Worm (Caenorhabditis elegans) whole organism, young adult: ENCODE results near the gene skpo-2.

Experiments
- ama-1 ChIP-seq, 3 experiments: fragments of 150-350 bp in 1 of 3; sonication (generic microtip) in 2 of 3; optimal IDR thresholded peaks; 2 replicates each; lab custom pipeline; 2014 to 2018; ENCODE audit warnings: missing biosample characterization in 2 of 3, missing genetic modification characterization in 2 of 3, missing genetic modification reagents in 2 of 3
- dpl-1 ChIP-seq: fragments of 150-350 bp; optimal IDR thresholded peaks from 2 replicates; lab custom pipeline; 2014; ENCODE audit warnings: missing biosample characterization, missing genetic modification reagents, missing genetic modification characterization
- efl-1 ChIP-seq: fragments of 150-350 bp; optimal IDR thresholded peaks from 2 replicates; lab custom pipeline; 2014; ENCODE audit warnings: missing biosample characterization, missing genetic modification reagents, missing genetic modification characterization
- egl-44 ChIP-seq: fragments of 200-800 bp; sonication (Bioruptor generic); IDR thresholded peaks from 2 replicates; pipeline ENCODE4 v1.3.6; 2022; ENCODE audit warnings: missing genetic modification reagents, missing genetic modification characterization, missing compliant biosample characterization
- him-1 ChIP-seq: sonication (generic microtip); optimal IDR thresholded peaks from 2 replicates; lab custom pipeline; 2016; ENCODE audit warnings: missing genotype, missing genetic modification reagents, missing genetic modification characterization, missing compliant biosample characterization
- hlh-26 ChIP-seq: fragments of 200-800 bp; sonication (Bioruptor generic); conservative IDR thresholded peaks from 2 replicates; pipeline ENCODE4 v1.3.6; 2022; ENCODE audit warnings: missing genetic modification reagents, missing genetic modification characterization, missing compliant biosample characterization
- nhr-90 ChIP-seq: sonication (generic microtip); optimal IDR thresholded peaks from 2 replicates; lab custom pipeline; 2016; ENCODE audit warnings: missing genotype, mild to moderate bottlenecking, missing genetic modification characterization, missing compliant biosample characterization
- pha-4 ChIP-seq: fragments of 150-350 bp; sonication (generic microtip); optimal IDR thresholded peaks from 2 replicates; lab custom pipeline; 2014; ENCODE audit warnings: missing biosample characterization, missing genetic modification reagents, missing genetic modification characterization
- tlf-1 ChIP-seq: fragments of 200-800 bp; sonication (Bioruptor generic); optimal IDR thresholded peaks from 2 replicates; lab custom pipeline; 2018; ENCODE audit warnings: mild to moderate bottlenecking, missing genetic modification characterization, missing compliant biosample characterization

DNA sequence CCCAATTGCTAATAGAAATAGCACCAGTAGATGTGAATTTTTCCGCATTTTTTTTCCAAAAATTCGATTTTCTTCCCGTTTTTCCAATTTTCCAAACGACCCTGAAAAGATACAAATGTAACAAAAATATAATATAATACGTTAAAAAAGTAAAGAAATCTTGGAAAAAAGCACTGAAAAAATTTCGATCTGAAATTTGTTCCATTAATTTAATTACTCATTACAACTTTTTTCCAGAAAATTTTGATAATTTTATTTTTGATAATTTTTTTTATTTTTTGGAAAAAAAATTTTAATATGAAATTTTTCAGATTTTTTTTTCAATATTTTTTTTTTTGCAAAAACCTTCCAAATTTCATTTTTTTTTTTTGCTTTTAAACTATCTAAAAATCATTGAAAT lies at the start of gene skpo-2:
- TF ChIP-seq efl-1 (GFP tag; lab: Kevin White, UChicago) (no peak), pha-4 (tag; lab: Kevin White, UChicago) (no peak), egl-44 (GFP tag; lab: Robert Waterston, UW) (no peak), ama-1 (optimal IDR thresholded peaks at IDR 0.05; lab: Kevin White, UChicago) (no peak), ama-1 (GFP tag; optimal IDR thresholded peaks at IDR 0.05; lab: Kevin White, UChicago) (no peak), nhr-90 (tag; lab: Kevin White, UChicago) (no peak), him-1 (no peak), hlh-26 (GFP tag; lab: Robert Waterston, UW) (no peak), dpl-1 (GFP tag; lab: Kevin White, UChicago) (no peak), tlf-1 (no peak)
